Fruit fly (Drosophila melanogaster): ENCODE results near the gene CG3119.
A peak's percentile ranks its signal among the peaks of the same experiment; 100 is the strongest.

The CG3119 gene

DNA sequence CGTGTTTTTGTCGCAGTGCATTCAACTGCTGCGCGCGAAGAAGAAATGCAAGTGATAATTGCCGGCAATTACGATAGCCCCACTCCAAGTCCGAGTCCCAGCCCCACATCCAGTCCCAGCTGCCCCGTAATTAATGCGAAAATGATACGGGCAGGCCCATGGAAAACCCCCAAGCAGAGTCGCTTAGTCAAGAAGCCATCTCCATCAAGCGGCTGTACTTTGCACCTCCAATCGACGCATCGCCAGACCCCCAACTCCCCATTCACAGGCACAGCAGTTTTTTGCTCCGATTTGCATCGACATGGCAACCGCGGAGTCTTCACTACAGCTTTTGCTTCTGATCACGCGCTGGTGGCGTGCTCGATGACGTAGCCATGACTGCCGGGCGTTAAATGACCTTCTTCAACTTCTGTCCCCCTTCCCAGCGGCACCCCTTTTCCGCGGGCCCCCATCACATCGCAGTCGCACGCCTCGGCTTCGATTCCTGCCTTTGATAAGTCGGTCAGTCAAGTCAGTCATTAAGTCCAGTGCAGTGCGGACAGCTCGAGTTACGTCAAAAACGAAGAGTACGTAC, 31.4 kb downstream of the CG3119 start:
- TF ChIP-seq Hnf4 (GFP tag; optimal IDR thresholded peaks at IDR 0.05), result peak; percentile 77
- no peak for TF ChIP-seq Rel (GFP tag; optimal IDR thresholded peaks at IDR 0.05)
- peak; percentile 86 for TF ChIP-seq Rel (tag; optimal IDR thresholded peaks at IDR 0.05)
- no peak for TF ChIP-seq Hr78 (GFP tag; optimal IDR thresholded peaks at IDR 0.05)

DNA sequence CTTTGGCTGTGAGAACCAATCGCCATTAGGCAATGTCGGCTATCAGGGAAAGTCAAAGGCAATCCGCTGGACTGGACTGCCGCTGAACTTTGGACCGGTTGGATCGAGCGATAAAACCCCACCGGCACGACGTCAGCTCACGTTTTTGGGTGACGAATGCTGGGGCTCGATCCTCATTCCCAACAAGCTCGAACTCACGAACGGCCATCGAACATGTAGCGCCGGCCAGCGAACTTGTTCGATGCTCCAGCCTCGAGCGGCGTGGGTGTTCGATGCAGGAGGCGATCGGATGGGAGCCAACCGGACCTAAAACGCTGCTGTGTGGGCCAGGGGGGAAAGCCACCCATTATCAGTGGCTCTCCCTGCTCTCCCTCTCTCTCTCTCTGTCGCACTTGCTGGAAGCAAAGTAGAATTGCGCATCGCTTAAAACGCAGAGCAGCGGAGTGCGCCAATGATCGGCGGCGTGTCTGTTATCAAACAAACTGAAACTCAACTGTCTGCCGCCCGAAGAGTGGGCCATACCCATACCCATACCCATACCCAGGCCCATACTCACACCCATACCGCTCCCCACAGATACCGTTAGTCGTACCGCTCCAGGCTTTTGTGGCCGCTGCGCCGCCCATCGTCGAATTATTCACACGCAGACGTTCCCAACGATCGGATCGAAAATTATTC, 32.9 kb downstream of the CG3119 start, which contains the start of gene daw:
Gene daw (plus strand): TSS at position 628 of the 678 bp plus-strand sequence.
- TF ChIP-seq jim (GFP tag; optimal IDR thresholded peaks at IDR 0.05) (no peak), GATAd (GFP tag; optimal IDR thresholded peaks at IDR 0.05) (no peak), dmrt93B (GFP tag; optimal IDR thresholded peaks at IDR 0.05) (no peak), CG32264 (GFP tag; optimal IDR thresholded peaks at IDR 0.05) (no peak), OdsH (GFP tag; optimal IDR thresholded peaks at IDR 0.05) (peak; percentile 15), Sp1 (GFP tag; optimal IDR thresholded peaks at IDR 0.05) (peak; percentile 20), br (GFP tag; optimal IDR thresholded peaks at IDR 0.05) (peak; percentile 16), Hnf4 (GFP tag; optimal IDR thresholded peaks at IDR 0.05) (peak; percentile 92), N (GFP tag; optimal IDR thresholded peaks at IDR 0.05) (no peak), Jra (GFP tag; optimal IDR thresholded peaks at IDR 0.05) (peak; percentile 15), sv (GFP tag; optimal IDR thresholded peaks at IDR 0.05) (no peak), CrebA (GFP tag; optimal IDR thresholded peaks at IDR 0.05; ENCODE audit: borderline replicate concordance) (peak; percentile 85), Vsx2 (GFP tag; optimal IDR thresholded peaks at IDR 0.05; ENCODE audit: partially characterized antibody) (no peak), woc (GFP tag; optimal IDR thresholded peaks at IDR 0.05) (no peak), h (GFP tag; optimal IDR thresholded peaks at IDR 0.05) (peak; percentile 75), foxo (GFP tag; optimal IDR thresholded peaks at IDR 0.05) (peak in 1 of 2 experiments; percentile 18), Dif (GFP tag; optimal IDR thresholded peaks at IDR 0.05; ENCODE audit: partially characterized antibody) (peak; percentile 42), Myc (optimal IDR thresholded peaks at IDR 0.05) (no peak), pan (optimal IDR thresholded peaks at IDR 0.05) (no peak), sage (GFP tag; optimal IDR thresholded peaks at IDR 0.05) (no peak), dsf (GFP tag; optimal IDR thresholded peaks at IDR 0.05; ENCODE audit: borderline replicate concordance) (no peak), Rel (GFP tag; optimal IDR thresholded peaks at IDR 0.05) (peak; percentile 83), Rel (tag; optimal IDR thresholded peaks at IDR 0.05) (peak; percentile 90), fru (GFP tag; optimal IDR thresholded peaks at IDR 0.05) (no peak), ey (GFP tag; optimal IDR thresholded peaks at IDR 0.05) (no peak), HLH106 (tag; optimal IDR thresholded peaks at IDR 0.05) (peak; percentile 3), Hr83 (GFP tag; optimal IDR thresholded peaks at IDR 0.05; ENCODE audit: poor library complexity, severe bottlenecking) (peak; percentile 45), dl (GFP tag; optimal IDR thresholded peaks at IDR 0.05; ENCODE audit: insufficient read depth in 1 of 2, partially characterized antibody in 2 of 2) (peak; percentile 22 to 26)

DNA sequence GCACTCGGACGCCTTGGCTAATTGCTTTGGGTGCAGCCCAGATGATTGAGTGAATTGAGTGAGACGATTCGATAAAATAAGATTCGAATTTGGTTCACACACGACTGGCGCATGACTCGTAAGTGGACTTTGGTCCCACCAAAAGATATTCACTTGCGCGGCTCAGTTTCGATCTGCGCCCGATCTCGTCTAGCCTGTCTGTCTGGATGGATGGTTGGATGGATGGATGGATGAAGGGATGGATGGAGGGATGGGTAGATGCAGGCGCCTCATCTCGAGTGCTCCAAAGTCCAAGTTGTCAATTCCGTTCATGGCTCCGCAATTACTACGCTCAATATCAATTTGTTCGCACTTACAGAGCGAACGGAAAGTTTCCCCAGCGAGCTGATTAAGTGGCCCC, 35.1 kb downstream of the CG3119 start:
- TF ChIP-seq dmrt93B (GFP tag; optimal IDR thresholded peaks at IDR 0.05), result no peak
- no peak for TF ChIP-seq Hr83 (GFP tag; optimal IDR thresholded peaks at IDR 0.05; ENCODE audit: poor library complexity, severe bottlenecking)

DNA sequence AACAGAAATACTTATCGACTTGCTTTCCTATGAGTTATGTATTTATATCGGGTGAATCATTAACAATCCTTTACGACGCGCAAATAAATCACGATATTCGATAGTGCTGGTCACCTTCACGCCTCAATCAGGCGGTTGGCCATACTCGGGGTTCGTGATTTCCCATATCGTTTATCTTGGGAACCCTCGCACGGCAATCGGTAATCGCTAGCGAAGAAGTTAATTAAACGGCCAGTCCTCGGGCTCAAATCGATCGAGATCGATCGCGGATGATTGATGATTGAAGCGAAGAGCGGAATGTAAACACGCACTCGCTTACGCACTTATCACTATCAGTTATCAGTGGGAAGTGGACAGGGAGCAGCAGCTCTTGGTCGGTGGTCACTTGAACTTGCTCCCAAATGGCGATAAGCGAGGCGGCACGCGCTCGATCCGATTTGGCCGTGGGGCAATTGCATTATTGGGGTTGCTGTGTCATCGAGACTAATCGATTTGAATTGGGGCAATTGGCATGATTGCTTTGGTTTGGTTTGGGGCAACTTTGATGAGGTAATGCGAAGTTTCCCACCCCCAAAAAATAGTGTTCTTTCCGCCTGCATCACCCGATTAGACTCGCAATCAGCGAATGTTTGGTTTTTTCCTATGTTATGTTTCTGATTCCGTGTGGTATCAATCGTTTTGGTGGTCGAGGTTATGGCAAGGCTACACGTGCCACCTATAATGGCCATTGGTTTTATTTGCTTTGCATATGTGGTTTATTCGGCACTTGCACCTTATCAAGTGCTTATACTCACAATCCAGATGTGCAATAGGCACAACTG, 36.5 kb downstream of the CG3119 start:
- TF ChIP-seq h (GFP tag; optimal IDR thresholded peaks at IDR 0.05), result peak; percentile 28
- no peak for TF ChIP-seq tai (GFP tag; optimal IDR thresholded peaks at IDR 0.05)

Data from whole organism, wandering third instar larva.